Worm (Caenorhabditis elegans) whole organism, late embryonic: Measurements from ENCODE around the gene nhr-134.

Experiments
- K09A11.1 ChIP-seq: sonication (generic microtip); optimal IDR thresholded peaks from 2 replicates; lab custom pipeline; 2017; ENCODE audit warnings: antibody characterized with exemption, mild to moderate bottlenecking, missing genetic modification characterization, missing compliant biosample characterization; ENCODE audit not compliant: insufficient read depth
- ama-1 ChIP-seq: fragments of 150-350 bp; optimal IDR thresholded peaks from 2 replicates; lab custom pipeline; 2014
- ceh-2 ChIP-seq: sonication (generic microtip); optimal IDR thresholded peaks from 2 replicates; lab custom pipeline; 2016; ENCODE audit warnings: missing genotype, missing genetic modification characterization, missing compliant biosample characterization
- ceh-30 ChIP-seq: fragments of 150-350 bp; optimal IDR thresholded peaks from 2 replicates; lab custom pipeline; 2014; ENCODE audit warnings: missing biosample characterization, missing genetic modification characterization
- dmd-4 ChIP-seq: sonication (generic microtip); optimal IDR thresholded peaks from 2 replicates; lab custom pipeline; 2016; ENCODE audit warnings: borderline replicate concordance, missing genetic modification characterization, missing compliant biosample characterization
- ets-4 ChIP-seq: sonication (generic microtip); optimal IDR thresholded peaks from 2 replicates; lab custom pipeline; 2016; ENCODE audit warnings: missing genetic modification characterization, missing compliant biosample characterization
- lim-6 ChIP-seq: sonication (generic microtip); optimal IDR thresholded peaks from 2 replicates; lab custom pipeline; 2016; ENCODE audit warnings: missing genetic modification characterization, missing compliant biosample characterization
- lin-11 ChIP-seq: fragments of 200-800 bp; sonication (Bioruptor generic); optimal IDR thresholded peaks from 2 replicates; lab custom pipeline; 2018; ENCODE audit warnings: mild to moderate bottlenecking, missing genetic modification characterization, missing compliant biosample characterization
- mec-3 ChIP-seq: sonication (generic microtip); optimal IDR thresholded peaks from 2 replicates; lab custom pipeline; 2016; ENCODE audit warnings: borderline replicate concordance, missing genetic modification characterization, missing compliant biosample characterization
- nhr-11 ChIP-seq: fragments of 150-350 bp; optimal IDR thresholded peaks from 2 replicates; lab custom pipeline; 2014; ENCODE audit warnings: missing biosample characterization, missing genetic modification characterization
- pha-2 ChIP-seq: sonication (generic microtip); optimal IDR thresholded peaks from 2 replicates; lab custom pipeline; 2017; ENCODE audit warnings: mild to moderate bottlenecking, missing genetic modification characterization, missing compliant biosample characterization
- pros-1 ChIP-seq: fragments of 150-350 bp; optimal IDR thresholded peaks from 2 replicates; lab custom pipeline; 2014; ENCODE audit warnings: missing biosample characterization, missing genetic modification reagents, missing genetic modification characterization

- TF ChIP-seq pros-1 (tag; lab: Kevin White, UChicago), result no peak
- no peak for TF ChIP-seq lim-6 (tag; lab: Kevin White, UChicago)
- TF ChIP-seq ama-1 (lab: Kevin White, UChicago), result no peak
- TF ChIP-seq dmd-4 (tag; lab: Kevin White, UChicago), result no peak
- no peak for TF ChIP-seq K09A11.1 (tag; lab: Kevin White, UChicago)
- TF ChIP-seq ceh-2 (tag; lab: Kevin White, UChicago), result no peak
- no peak for TF ChIP-seq pha-2 (tag; lab: Kevin White, UChicago)
- no peak for TF ChIP-seq nhr-11 (tag; lab: Kevin White, UChicago)
- TF ChIP-seq lin-11 (tag; lab: Kevin White, UChicago), result no peak
- TF ChIP-seq ets-4 (tag; lab: Kevin White, UChicago), result no peak
- TF ChIP-seq mec-3 (tag; lab: Kevin White, UChicago), result no peak
- TF ChIP-seq ceh-30 (tag; lab: Kevin White, UChicago), result no peak
Observed at ce11 chrV:2264455-2264854, 33.4 kb downstream of the nhr-134 start, which contains the start of gene nhr-183.
